Worm (Caenorhabditis elegans) whole organism, L4 larva: ENCODE results near the gene trk-1.

Experiments used
- F10B5.3 ChIP-seq: sonication (generic microtip); optimal IDR thresholded peaks from 2 replicates; lab custom pipeline; 2016; ENCODE audit warnings: mild to moderate bottlenecking, missing genetic modification characterization, missing compliant biosample characterization
- aly-2 ChIP-seq: sonication (generic microtip); optimal IDR thresholded peaks from 2 replicates; lab custom pipeline; 2018; ENCODE audit warnings: missing biosample characterization, missing genetic modification characterization
- ama-1 ChIP-seq: fragments of 150-350 bp; optimal IDR thresholded peaks from 2 replicates; lab custom pipeline; 2014; ENCODE audit warnings: inconsistent platforms, mixed read lengths
- dve-1 ChIP-seq: sonication (generic microtip); optimal IDR thresholded peaks from 2 replicates; lab custom pipeline; 2017; ENCODE audit warnings: antibody characterized with exemption, mild to moderate bottlenecking, missing genetic modification characterization, missing compliant biosample characterization; ENCODE audit not compliant: insufficient read depth
- fkh-10 ChIP-seq: fragments of 150-350 bp; optimal IDR thresholded peaks from 2 replicates; lab custom pipeline; 2014; ENCODE audit warnings: missing biosample characterization, missing genetic modification reagents, missing genetic modification characterization
- jun-1 ChIP-seq: fragments of 150-350 bp; optimal IDR thresholded peaks from 2 replicates; lab custom pipeline; 2014; ENCODE audit warnings: missing biosample characterization, missing genetic modification reagents, missing genetic modification characterization
- lin-13 ChIP-seq: fragments of 150-350 bp; optimal IDR thresholded peaks from 2 replicates; lab custom pipeline; 2014; ENCODE audit warnings: missing biosample characterization, missing genetic modification reagents, missing genetic modification characterization
- nhr-237 ChIP-seq: sonication (generic microtip); optimal IDR thresholded peaks from 2 replicates; lab custom pipeline; 2017; ENCODE audit warnings: missing biosample characterization, missing genetic modification characterization
- nhr-76 ChIP-seq: fragments of 150-350 bp; optimal IDR thresholded peaks from 2 replicates; lab custom pipeline; 2014; ENCODE audit warnings: missing biosample characterization, missing genetic modification characterization
- skn-1 ChIP-seq: fragments of 150-350 bp; optimal IDR thresholded peaks from 2 replicates; lab custom pipeline; 2014; ENCODE audit warnings: missing biosample characterization, missing genetic modification characterization
- snpc-4 ChIP-seq: fragments of 150-350 bp; optimal IDR thresholded peaks from 2 replicates; lab custom pipeline; 2014; ENCODE audit warnings: missing biosample characterization, missing genetic modification characterization
- tra-1 ChIP-seq: fragments of 200-800 bp; sonication (Bioruptor generic); IDR thresholded peaks from 2 replicates; pipeline ENCODE4 v1.3.6; 2022; ENCODE audit warnings: missing genetic modification reagents, missing genetic modification characterization, missing compliant biosample characterization
- zip-2 ChIP-seq: fragments of 150-350 bp; optimal IDR thresholded peaks from 2 replicates; lab custom pipeline; 2014; ENCODE audit warnings: missing biosample characterization, missing genetic modification characterization

DNA sequence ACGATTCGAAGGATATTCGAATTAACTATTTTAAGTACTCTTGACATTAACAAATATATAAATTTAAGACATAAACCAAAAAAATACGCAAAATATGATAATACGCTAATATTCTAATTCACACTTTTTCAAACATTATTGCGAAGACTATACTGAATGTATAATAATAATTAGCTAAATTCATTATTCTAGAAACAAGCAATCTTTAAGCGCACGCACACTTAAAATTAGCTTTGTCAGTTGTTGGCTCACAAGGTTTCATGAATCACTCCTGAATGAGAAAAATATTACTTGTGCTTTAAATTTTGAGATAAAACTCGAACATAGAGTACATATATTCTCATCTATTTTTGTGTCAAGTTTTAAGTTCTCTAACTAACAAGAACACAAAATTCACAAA is 23.9 kb downstream of the trk-1 start:
- TF ChIP-seq jun-1 (no peak), lin-13 (GFP tag; lab: Kevin White, UChicago) (no peak), F10B5.3 (no peak), nhr-76 (tag; lab: Kevin White, UChicago) (no peak), ama-1 (lab: Kevin White, UChicago) (no peak), tra-1 (GFP tag; lab: Robert Waterston, UW) (no peak), fkh-10 (GFP tag; lab: Kevin White, UChicago) (no peak), aly-2 (no peak), zip-2 (tag; lab: Kevin White, UChicago) (no peak), dve-1 (tag; lab: Kevin White, UChicago) (no peak), skn-1 (no peak), nhr-237 (no peak), snpc-4 (no peak)
